Fruit fly (Drosophila melanogaster) whole organism, embryonic: ENCODE measurements around the gene Awh.

ENCODE experiments used
- BtbVII ChIP-seq: fragments of 200-800 bp; sonication (Bioruptor generic); optimal IDR thresholded peaks from 3 replicates; lab custom pipeline; 2017; ENCODE audit warnings: missing biosample characterization, mild to moderate bottlenecking, missing genetic modification characterization
- CG12071 ChIP-seq: fragments of 200-800 bp; sonication (Bioruptor generic); optimal IDR thresholded peaks from 3 replicates; lab custom pipeline; 2018; ENCODE audit warnings: missing biosample characterization, mild to moderate bottlenecking, missing genetic modification characterization
- CG12219 ChIP-seq: fragments of 200-800 bp; sonication (Bioruptor generic); optimal IDR thresholded peaks from 3 replicates; lab custom pipeline; 2018; ENCODE audit warnings: missing biosample characterization, mild to moderate bottlenecking, missing genetic modification characterization
- CG12236 ChIP-seq: fragments of 200-800 bp; sonication (Bioruptor generic); optimal IDR thresholded peaks from 2 replicates; lab custom pipeline; 2016; ENCODE audit warnings: missing biosample characterization, missing genetic modification characterization
- CG14860 ChIP-seq: fragments of 200-800 bp; sonication (Bioruptor generic); IDR thresholded peaks from 3 replicates; pipeline ENCODE4 v1.3.6; 2022; ENCODE audit warnings: missing biosample characterization, missing genetic modification characterization; ENCODE audit not compliant: partially characterized antibody
- CG1603 ChIP-seq: fragments of 200-800 bp; sonication (Bioruptor generic); optimal IDR thresholded peaks from 2 replicates; lab custom pipeline; 2019; ENCODE audit warnings: missing biosample characterization, mild to moderate bottlenecking, missing genetic modification characterization, moderate library complexity
- CG16779 ChIP-seq: fragments of 200-800 bp; sonication (Bioruptor generic); IDR thresholded peaks from 2 replicates; pipeline ENCODE4 v1.3.6; 2022; ENCODE audit warnings: missing biosample characterization, missing genetic modification characterization
- CG17361 ChIP-seq: fragments of 200-800 bp; sonication (Bioruptor generic); IDR thresholded peaks from 3 replicates; pipeline ENCODE4 v1.3.6; 2022; ENCODE audit warnings: missing biosample characterization, missing genetic modification characterization
- CG17912 ChIP-seq: fragments of 200-800 bp; sonication (Bioruptor generic); optimal IDR thresholded peaks from 2 replicates; lab custom pipeline; 2018; ENCODE audit warnings: missing biosample characterization, mild to moderate bottlenecking, missing genetic modification characterization
- CG31365 ChIP-seq: fragments of 200-800 bp; sonication (Bioruptor generic); optimal IDR thresholded peaks from 2 replicates; lab custom pipeline; 2018; ENCODE audit warnings: missing biosample characterization, mild to moderate bottlenecking, missing genetic modification characterization
- CG31388 ChIP-seq: fragments of 200-800 bp; sonication (Bioruptor generic); optimal IDR thresholded peaks from 2 replicates; lab custom pipeline; 2016; ENCODE audit warnings: missing biosample characterization, missing genetic modification characterization
- CG42726 ChIP-seq: fragments of 200-800 bp; sonication (Bioruptor generic); IDR thresholded peaks from 2 replicates; pipeline ENCODE4 v1.3.6; 2022; ENCODE audit warnings: missing biosample characterization, missing genetic modification characterization; ENCODE audit not compliant: partially characterized antibody
- CG4404 ChIP-seq: fragments of 200-800 bp; sonication (Bioruptor generic); IDR thresholded peaks from 2 replicates; pipeline ENCODE4 v1.3.6; 2022; ENCODE audit warnings: missing biosample characterization, missing genetic modification characterization
- CG6689 ChIP-seq: fragments of 200-800 bp; sonication (Bioruptor generic); IDR thresholded peaks from 2 replicates; pipeline ENCODE4 v1.3.6; 2022; ENCODE audit warnings: missing biosample characterization, missing genetic modification characterization
- CG6813 ChIP-seq: fragments of 200-800 bp; sonication (Bioruptor generic); optimal IDR thresholded peaks from 2 replicates; lab custom pipeline; 2017; ENCODE audit warnings: missing biosample characterization, missing genetic modification characterization, mild to moderate bottlenecking, moderate library complexity, missing genetic modification reagents
- CG7372 ChIP-seq: fragments of 200-800 bp; sonication (Bioruptor generic); IDR thresholded peaks from 2 replicates; pipeline ENCODE4 v1.3.6; 2022; ENCODE audit warnings: missing biosample characterization, missing genetic modification characterization
- CG7745 ChIP-seq: fragments of 200-800 bp; sonication (Bioruptor generic); optimal IDR thresholded peaks from 2 replicates; lab custom pipeline; 2018; ENCODE audit warnings: missing biosample characterization, mild to moderate bottlenecking, missing genetic modification characterization, moderate library complexity
- CG8388 ChIP-seq: fragments of 200-800 bp; sonication (Bioruptor generic); optimal IDR thresholded peaks from 2 replicates; lab custom pipeline; 2019; ENCODE audit warnings: missing biosample characterization, mild to moderate bottlenecking, missing genetic modification characterization, moderate library complexity
- CkIIα-i1 ChIP-seq: fragments of 200-800 bp; sonication (Bioruptor generic); IDR thresholded peaks from 2 replicates; pipeline ENCODE4 v1.3.6; 2022; ENCODE audit warnings: missing biosample characterization, missing genetic modification characterization
- Dfd ChIP-seq, 2 experiments: fragments of >200 bp; optimal IDR thresholded peaks; 2 replicates each; lab custom pipeline; 2017; ENCODE audit warnings: missing biosample characterization in 2 of 2, missing genetic modification characterization in 2 of 2
- Elba2 ChIP-seq: fragments of 200-800 bp; sonication (Bioruptor generic); optimal IDR thresholded peaks from 3 replicates; lab custom pipeline; 2016; ENCODE audit warnings: missing biosample characterization, missing genetic modification characterization
- Fer2 ChIP-seq: fragments of 200-800 bp; sonication (Bioruptor generic); optimal IDR thresholded peaks from 2 replicates; lab custom pipeline; 2018; ENCODE audit warnings: missing biosample characterization, mild to moderate bottlenecking, missing genetic modification characterization, moderate library complexity
- HLH4C ChIP-seq: fragments of 200-800 bp; sonication (Bioruptor generic); IDR thresholded peaks from 3 replicates; pipeline ENCODE4 v1.3.6; 2022; ENCODE audit warnings: missing biosample characterization, missing genetic modification characterization; ENCODE audit not compliant: partially characterized antibody
- Hmx ChIP-seq: fragments of 200-800 bp; sonication (Bioruptor generic); optimal IDR thresholded peaks from 2 replicates; lab custom pipeline; 2016; ENCODE audit warnings: missing biosample characterization, missing genetic modification characterization
- MESR4 ChIP-seq: fragments of 200-800 bp; sonication (Bioruptor generic); optimal IDR thresholded peaks from 2 replicates; lab custom pipeline; 2018; ENCODE audit warnings: missing biosample characterization, mild to moderate bottlenecking, missing genetic modification characterization, moderate library complexity
- Myb ChIP-seq: fragments of 200-800 bp; sonication (Bioruptor generic); optimal IDR thresholded peaks from 2 replicates; lab custom pipeline; 2016; ENCODE audit warnings: missing biosample characterization, missing genetic modification characterization
- NC2β ChIP-seq: fragments of 200-800 bp; sonication (Bioruptor generic); optimal IDR thresholded peaks from 2 replicates; lab custom pipeline; 2016; ENCODE audit warnings: missing biosample characterization, missing genetic modification characterization
- Nf-YC ChIP-seq: fragments of 200-800 bp; optimal IDR thresholded peaks from 3 replicates; lab custom pipeline; 2019; ENCODE audit warnings: missing biosample characterization, mild to moderate bottlenecking, missing genetic modification characterization, moderate library complexity
- NfI ChIP-seq: fragments of 200-800 bp; sonication (Bioruptor generic); optimal IDR thresholded peaks from 3 replicates; lab custom pipeline; 2018; ENCODE audit warnings: missing biosample characterization, mild to moderate bottlenecking, missing genetic modification characterization, moderate library complexity
- Pdp1 ChIP-seq, 2 experiments: fragments of 200-800 bp; sonication (Bioruptor generic); optimal IDR thresholded peaks; 3 replicates each; lab custom pipeline; 2016; ENCODE audit warnings: missing biosample characterization in 2 of 2, missing genetic modification characterization in 2 of 2, mild to moderate bottlenecking in 1 of 2, moderate library complexity in 1 of 2
- Ravus ChIP-seq: fragments of 200-800 bp; sonication (Bioruptor generic); IDR thresholded peaks from 2 replicates; pipeline ENCODE4 v1.3.6; 2022; ENCODE audit warnings: missing biosample characterization, missing genetic modification characterization
- ac ChIP-seq: fragments of 200-800 bp; sonication (Bioruptor generic); optimal IDR thresholded peaks from 3 replicates; lab custom pipeline; 2017; ENCODE audit warnings: missing biosample characterization, mild to moderate bottlenecking, missing genetic modification characterization
- br ChIP-seq: fragments of >200 bp; optimal IDR thresholded peaks from 2 replicates; lab custom pipeline; 2017
- caup ChIP-seq: fragments of 200-800 bp; sonication (Bioruptor generic); optimal IDR thresholded peaks from 3 replicates; lab custom pipeline; 2017; ENCODE audit warnings: missing biosample characterization, mild to moderate bottlenecking, missing genetic modification characterization, moderate library complexity; ENCODE audit not compliant: severe bottlenecking
- corto ChIP-seq: fragments of 200-800 bp; sonication (Bioruptor generic); optimal IDR thresholded peaks from 2 replicates; lab custom pipeline; 2016; ENCODE audit warnings: missing biosample characterization, mild to moderate bottlenecking, missing genetic modification characterization, moderate library complexity
- dimm ChIP-seq: fragments of 200-800 bp; sonication (Bioruptor generic); IDR thresholded peaks from 2 replicates; pipeline ENCODE4 v1.3.6; 2022; ENCODE audit warnings: missing biosample characterization, missing genetic modification characterization
- dysf ChIP-seq: fragments of 200-800 bp; sonication (Bioruptor generic); IDR thresholded peaks from 3 replicates; pipeline ENCODE4 v1.3.6; 2022; ENCODE audit warnings: missing biosample characterization, missing genetic modification characterization
- ewg ChIP-seq: fragments of 200-800 bp; sonication (Bioruptor generic); optimal IDR thresholded peaks from 3 replicates; lab custom pipeline; 2017; ENCODE audit warnings: mild to moderate bottlenecking, missing biosample characterization, missing genetic modification reagents, missing genetic modification characterization
- ind ChIP-seq: fragments of 200-800 bp; sonication (Bioruptor generic); optimal IDR thresholded peaks from 3 replicates; lab custom pipeline; 2016; ENCODE audit warnings: missing biosample characterization, missing genetic modification characterization
- klu ChIP-seq: fragments of 200-800 bp; sonication (Bioruptor generic); IDR thresholded peaks from 2 replicates; pipeline ENCODE4 v1.3.6; 2022; ENCODE audit warnings: missing biosample characterization, missing genetic modification characterization
- maf-S ChIP-seq: fragments of 200-800 bp; sonication (Bioruptor generic); optimal IDR thresholded peaks from 2 replicates; lab custom pipeline; 2016; ENCODE audit warnings: missing biosample characterization, missing genetic modification characterization
- psq ChIP-seq: fragments of 200-800 bp; sonication (Bioruptor generic); optimal IDR thresholded peaks from 2 replicates; lab custom pipeline; 2017; ENCODE audit warnings: missing biosample characterization, missing genetic modification characterization
- sd ChIP-seq: fragments of 200-800 bp; sonication (Bioruptor generic); optimal IDR thresholded peaks from 3 replicates; lab custom pipeline; 2018; ENCODE audit warnings: missing biosample characterization, mild to moderate bottlenecking, missing genetic modification characterization, moderate library complexity
- sens ChIP-seq: fragments of 200-800 bp; sonication (Bioruptor generic); peaks from one replicate; lab custom pipeline; 2016; ENCODE audit warnings: missing biosample characterization, missing genetic modification characterization
- sob ChIP-seq: fragments of 200-800 bp; sonication (Bioruptor generic); IDR thresholded peaks from 2 replicates; pipeline ENCODE4 v1.3.6; 2022; ENCODE audit warnings: missing biosample characterization, missing genetic modification characterization
- stwl ChIP-seq: fragments of 200-800 bp; sonication (Bioruptor generic); optimal IDR thresholded peaks from 3 replicates; lab custom pipeline; 2018; ENCODE audit warnings: missing biosample characterization, mild to moderate bottlenecking, missing genetic modification characterization, moderate library complexity
- tna ChIP-seq: fragments of 200-800 bp; sonication (Bioruptor generic); IDR thresholded peaks from 2 replicates; pipeline ENCODE4 v1.3.6; 2022; ENCODE audit warnings: missing biosample characterization, missing genetic modification characterization; ENCODE audit not compliant: partially characterized antibody
- ttk ChIP-seq: fragments of 200-800 bp; sonication (Bioruptor generic); IDR thresholded peaks from 2 replicates; pipeline ENCODE4 v2.1.2; 2022; ENCODE audit warnings: missing biosample characterization, missing genetic modification characterization
- unc-4 ChIP-seq: fragments of 200-800 bp; sonication (Bioruptor generic); IDR thresholded peaks from 2 replicates; pipeline ENCODE4 v1.3.6; 2022; ENCODE audit warnings: missing biosample characterization, missing genetic modification characterization; ENCODE audit not compliant: partially characterized antibody
- zfh1 ChIP-seq: fragments of 200-800 bp; sonication (Bioruptor generic); IDR thresholded peaks from 3 replicates; pipeline ENCODE4 v1.3.6; 2022; ENCODE audit warnings: missing biosample characterization, missing genetic modification characterization

Gene Awh

DNA sequence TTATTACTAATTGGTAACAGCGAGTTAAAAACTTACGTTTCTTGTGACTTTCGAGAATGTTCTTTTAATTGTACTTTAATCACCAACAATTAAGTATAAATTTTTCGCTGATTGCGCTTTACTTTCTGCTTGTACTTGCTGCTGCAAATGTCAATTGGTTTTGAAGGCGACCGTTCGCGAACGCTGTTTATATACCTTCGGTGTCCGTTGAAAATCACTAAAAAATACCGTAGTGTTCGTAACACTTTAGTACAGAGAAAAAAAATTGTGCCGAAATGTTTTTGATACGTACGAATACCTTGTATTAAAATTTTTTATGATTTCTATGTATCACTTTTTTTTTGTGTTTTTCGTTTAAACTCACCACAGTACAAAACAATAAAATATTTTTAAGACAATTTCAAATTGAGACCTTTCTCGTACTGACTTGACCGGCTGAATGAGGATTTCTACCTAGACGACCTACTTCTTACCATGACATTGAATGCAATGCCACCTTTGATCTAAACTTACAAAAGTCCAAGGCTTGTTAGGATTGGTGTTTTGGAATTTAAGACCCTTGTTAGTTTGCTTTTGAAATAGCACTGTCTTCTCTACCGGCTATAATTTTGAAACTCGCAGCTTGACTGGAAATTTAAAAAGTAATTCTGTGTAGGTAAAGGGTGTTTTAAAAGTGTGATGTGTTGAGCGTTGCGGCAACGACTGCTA lies 56.6 kb downstream of the Awh start, which contains the start of gene Ubi-p63E (continued):
- TF ChIP-seq Dfd (GFP tag; optimal IDR thresholded peaks at IDR 0.05; lab: Kevin White, UChicago) (no peak), CG17361 (GFP tag; lab: Robert Waterston, UW) (no peak), Pdp1 (GFP tag; optimal IDR thresholded peaks at IDR 0.05; lab: Kevin White, UChicago) (peak; percentile 76 to 86), CG6813 (GFP tag; lab: Kevin White, UChicago) (peak; percentile 32), corto (no peak), CG31365 (tag; lab: Kevin White, UChicago) (no peak), Elba2 (GFP tag; lab: Kevin White, UChicago) (no peak), CG7745 (tag; lab: Kevin White, UChicago) (peak; percentile 9), ind (GFP tag; lab: Kevin White, UChicago) (peak; percentile 73), ttk (GFP tag; lab: Robert Waterston, UW) (no peak), MESR4 (GFP tag; lab: Kevin White, UChicago) (peak; percentile 70), br (lab: Kevin White, UChicago) (no peak), CG8388 (GFP tag; lab: Kevin White, UChicago) (peak; percentile 48), maf-S (GFP tag; lab: Kevin White, UChicago) (peak; percentile 27), Myb (GFP tag; lab: Kevin White, UChicago) (peak; percentile 13), CG42726 (no peak), HLH4C (GFP tag; lab: Robert Waterston, UW) (no peak), ewg (GFP tag; lab: Kevin White, UChicago) (no peak), unc-4 (GFP tag; lab: Robert Waterston, UW) (no peak), CG31388 (GFP tag; lab: Kevin White, UChicago) (no peak), ac (no peak), stwl (tag; lab: Kevin White, UChicago) (peak; percentile 22), CG4404 (GFP tag; lab: Robert Waterston, UW) (no peak), CG1603 (tag; lab: Kevin White, UChicago) (peak; percentile 29), Ravus (GFP tag; lab: Robert Waterston, UW) (no peak), dysf (GFP tag; lab: Robert Waterston, UW) (no peak), CkIIα-i1 (no peak), NfI (GFP tag; lab: Kevin White, UChicago) (peak; percentile 55), CG12236 (GFP tag; lab: Kevin White, UChicago) (peak; percentile 61), CG12071 (GFP tag; lab: Kevin White, UChicago) (no peak), CG12219 (peak; percentile 48), dimm (GFP tag; lab: Robert Waterston, UW) (no peak), CG14860 (GFP tag; lab: Robert Waterston, UW) (no peak), tna (GFP tag; lab: Robert Waterston, UW) (no peak), CG7372 (GFP tag; lab: Robert Waterston, UW) (no peak), CG17912 (peak; percentile 88), sens (GFP tag; lab: Kevin White, UChicago) (peak; percentile 94), Nf-YC (tag; lab: Kevin White, UChicago) (peak; percentile 33), psq (GFP tag; lab: Kevin White, UChicago) (no peak), Fer2 (tag; lab: Kevin White, UChicago) (peak; percentile 56), BtbVII (GFP tag; lab: Kevin White, UChicago) (peak; percentile 33), caup (GFP tag; lab: Kevin White, UChicago) (peak; percentile 62), zfh1 (no peak), sob (no peak), Hmx (no peak), klu (GFP tag; lab: Robert Waterston, UW) (no peak), CG6689 (GFP tag; lab: Robert Waterston, UW) (no peak), sd (tag; lab: Kevin White, UChicago) (no peak), CG16779 (GFP tag; lab: Robert Waterston, UW) (no peak), NC2β (GFP tag; lab: Kevin White, UChicago) (peak; percentile 57)
